Worm (Caenorhabditis elegans): ENCODE measurements around the gene lgc-19.
"Not testable (repeated sequence)": the region's sequence is repeated elsewhere in the genome, so short reads cannot be mapped to it uniquely, and the experiment has no call there.

lgc-19 gene

ce11 chrIV:15940811-15941210 is 21.7 kb downstream of the lgc-19 start:
- TF ChIP-seq snpc-1.2 (GFP tag; IDR thresholded peaks at IDR 0.05) (peak; percentile 93), sdz-12 (GFP tag; optimal IDR thresholded peaks at IDR 0.05) (no peak), ceh-44 (GFP tag; IDR thresholded peaks at IDR 0.05) (no peak)

ce11 chrIV:15938471-15938870 is 24.0 kb downstream of the lgc-19 start:
- TF ChIP-seq set-16 (GFP tag; IDR thresholded peaks at IDR 0.05) = peak; percentile 41; the same call in 1 of the 2 replicates
- TF ChIP-seq snpc-1.2 (GFP tag; IDR thresholded peaks at IDR 0.05) = peak; percentile 92
- 0 out of 2 replicates have a peak, but pooled peaks have one; percentile 46 for TF ChIP-seq php-3 (GFP tag; IDR thresholded peaks at IDR 0.05)
- no peak for TF ChIP-seq madf-5 (GFP tag; IDR thresholded peaks at IDR 0.05)

- TF ChIP-seq hlh-11 (tag; optimal IDR thresholded peaks at IDR 0.05) (no peak), snpc-1.2 (GFP tag; IDR thresholded peaks at IDR 0.05) (peak; percentile 63)
Observed at ce11 chrIV:15937088-15937487, 25.4 kb downstream of the lgc-19 start.

ce11 chrIV:15933814-15934213 is 28.7 kb downstream of the lgc-19 start, which contains the start of gene srv-16:
Gene srv-16, minus strand, starts transcription at chrIV:15933914.
- TF ChIP-seq F49E8.2 (tag; optimal IDR thresholded peaks at IDR 0.05; ENCODE audit: borderline replicate concordance) = no peak

ce11 chrIV:15933100-15933499 is 29.4 kb downstream of the lgc-19 start:
- TF ChIP-seq saeg-2 (GFP tag; IDR thresholded peaks at IDR 0.05) (peak; percentile 26; the same call in 1 of the 2 replicates), lim-7 (GFP tag; IDR thresholded peaks at IDR 0.05) (peak; percentile 85), nhr-6 (tag; optimal IDR thresholded peaks at IDR 0.05) (peak; percentile 11), egl-43 (GFP tag; IDR thresholded peaks at IDR 0.05) (peak; percentile 83), ceh-44 (GFP tag; IDR thresholded peaks at IDR 0.05) (peak; percentile 9; the same call in 1 of the 2 replicates), dmd-9 (GFP tag; IDR thresholded peaks at IDR 0.05) (0 out of 2 replicates have a peak, but pooled peaks have one; percentile 52), zfp-3 (GFP tag; conservative IDR thresholded peaks at IDR 0.05) (peak; percentile 58; the same call in 1 of the 2 replicates), arid-1 (GFP tag; conservative IDR thresholded peaks at IDR 0.05) (peak; percentile 69), ctbp-1 (GFP tag; IDR thresholded peaks at IDR 0.05) (peak; percentile 61), lin-1 (GFP tag; IDR thresholded peaks at IDR 0.05) (peak; percentile 80), vab-7 (GFP tag; IDR thresholded peaks at IDR 0.05) (peak; percentile 78), Y105C5A.15 (GFP tag; IDR thresholded peaks at IDR 0.05) (peak; percentile 84; the same call in 1 of the 2 replicates), pha-4 (GFP tag; IDR thresholded peaks at IDR 0.05) (peak; percentile 69; the same call in 1 of the 2 replicates), ceh-20 (GFP tag; IDR thresholded peaks at IDR 0.05) (0 out of 2 replicates have a peak, but pooled peaks have one; percentile 21), lir-3 (tag; optimal IDR thresholded peaks at IDR 0.05) (peak; percentile 29), daf-19 (GFP tag; conservative IDR thresholded peaks at IDR 0.05) (peak; percentile 52; the same call in 1 of the 2 replicates), madf-5 (GFP tag; IDR thresholded peaks at IDR 0.05) (peak; percentile 35 to 74; a peak in 1 of 4 replicates), F26F4.8 (GFP tag; conservative IDR thresholded peaks at IDR 0.05) (peak; percentile 63), ZK337.2 (GFP tag; IDR thresholded peaks at IDR 0.05) (peak; percentile 40; the same call in 1 of the 2 replicates), nhr-41 (GFP tag; IDR thresholded peaks at IDR 0.05) (0 out of 2 replicates have a peak, but pooled peaks have one; percentile 21), daf-16 (GFP tag; optimal IDR thresholded peaks at IDR 0.05) (peak; percentile 17 to 24), daf-16 (tag; optimal IDR thresholded peaks at IDR 0.05) (peak; percentile 67), mdt-29 (GFP tag; IDR thresholded peaks at IDR 0.05) (peak; percentile 66; the same call in 1 of the 2 replicates), dmd-8 (GFP tag; IDR thresholded peaks at IDR 0.05) (peak; percentile 87), aha-1 (tag) (peak; percentile 80), Y48G9A.11 (GFP tag; IDR thresholded peaks at IDR 0.05) (peak; percentile 44; the same call in 1 of the 2 replicates), spr-1 (tag; optimal IDR thresholded peaks at IDR 0.05) (peak; percentile 12), tra-1 (GFP tag; IDR thresholded peaks at IDR 0.05) (peak; percentile 36; the same call in 1 of the 2 replicates), madf-9 (GFP tag; conservative IDR thresholded peaks at IDR 0.05) (0 out of 2 replicates have a peak, but pooled peaks have one; percentile 34), hmg-1.1 (GFP tag; IDR thresholded peaks at IDR 0.05) (peak; percentile 46; the same call in 1 of the 2 replicates), mxl-3 (GFP tag; optimal IDR thresholded peaks at IDR 0.05) (peak; percentile 41), duxl-1 (tag; optimal IDR thresholded peaks at IDR 0.05; ENCODE audit: poor library complexity) (peak; percentile 37), lin-38 (GFP tag; IDR thresholded peaks at IDR 0.05) (peak; percentile 66; the same call in 1 of the 2 replicates), T26A8.4 (GFP tag; IDR thresholded peaks at IDR 0.05) (peak; percentile 73), snpc-1.2 (GFP tag; IDR thresholded peaks at IDR 0.05) (peak; percentile 98)
- TF ChIP-seq pha-4 (tag; optimal IDR thresholded peaks at IDR 0.05) = not testable (repeated sequence)

Measured in whole organism, L4 larva.